Worm (Caenorhabditis elegans) whole organism, L4 larva: ENCODE measurements around the gene Y73F8A.36.

Experiments used
- F10B5.3 ChIP-seq: sonication (generic microtip); optimal IDR thresholded peaks from 2 replicates; lab custom pipeline; 2016; ENCODE audit warnings: mild to moderate bottlenecking, missing genetic modification characterization, missing compliant biosample characterization
- F26F4.8 ChIP-seq: fragments of 200-800 bp; sonication (Bioruptor generic); conservative IDR thresholded peaks from 2 replicates; pipeline ENCODE4 v1.3.6; 2022; ENCODE audit warnings: missing genetic modification characterization, missing compliant biosample characterization
- F49E8.2 ChIP-seq: sonication (generic microtip); optimal IDR thresholded peaks from 2 replicates; lab custom pipeline; 2016; ENCODE audit warnings: missing compliant biosample characterization, mild to moderate bottlenecking, missing genetic modification characterization, borderline replicate concordance
- aha-1 ChIP-seq: fragments of 150-350 bp; peaks from one replicate; lab custom pipeline; 2014; ENCODE audit warnings: missing biosample characterization, missing genetic modification characterization
- attf-4 ChIP-seq: sonication (generic microtip); optimal IDR thresholded peaks from 3 replicates; lab custom pipeline; 2017; ENCODE audit warnings: missing biosample characterization, missing genetic modification characterization
- ceh-62 ChIP-seq: sonication (generic microtip); optimal IDR thresholded peaks from 2 replicates; lab custom pipeline; 2017; ENCODE audit warnings: missing biosample characterization, missing genetic modification characterization
- ceh-82 ChIP-seq: sonication (generic microtip); optimal IDR thresholded peaks from 2 replicates; lab custom pipeline; 2017; ENCODE audit warnings: missing biosample characterization, missing genetic modification characterization
- daf-12 ChIP-seq: fragments of 150-350 bp; optimal IDR thresholded peaks from 2 replicates; lab custom pipeline; 2014; ENCODE audit warnings: missing biosample characterization, missing genetic modification reagents, missing genetic modification characterization
- daf-8 ChIP-seq: fragments of 200-800 bp; sonication (Bioruptor generic); IDR thresholded peaks from 2 replicates; pipeline ENCODE4 v1.3.6; 2022; ENCODE audit warnings: missing genetic modification characterization, missing compliant biosample characterization
- dmd-6 ChIP-seq: fragments of 200-800 bp; sonication (Bioruptor generic); IDR thresholded peaks from 2 replicates; pipeline ENCODE4 v1.3.6; 2022; ENCODE audit warnings: missing genetic modification reagents, missing genetic modification characterization, missing compliant biosample characterization
- dmd-9 ChIP-seq: fragments of 200-800 bp; sonication (Bioruptor generic); IDR thresholded peaks from 2 replicates; pipeline ENCODE4 v1.3.6; 2022; ENCODE audit warnings: missing genetic modification reagents, missing genetic modification characterization, missing compliant biosample characterization
- dpl-1 ChIP-seq: fragments of 150-350 bp; optimal IDR thresholded peaks from 2 replicates; lab custom pipeline; 2014; ENCODE audit warnings: missing biosample characterization, missing genetic modification reagents, missing genetic modification characterization
- dve-1 ChIP-seq: sonication (generic microtip); optimal IDR thresholded peaks from 2 replicates; lab custom pipeline; 2017; ENCODE audit warnings: antibody characterized with exemption, mild to moderate bottlenecking, missing genetic modification characterization, missing compliant biosample characterization; ENCODE audit not compliant: insufficient read depth
- fkh-10 ChIP-seq: fragments of 150-350 bp; optimal IDR thresholded peaks from 2 replicates; lab custom pipeline; 2014; ENCODE audit warnings: missing biosample characterization, missing genetic modification reagents, missing genetic modification characterization
- jun-1 ChIP-seq: fragments of 150-350 bp; optimal IDR thresholded peaks from 2 replicates; lab custom pipeline; 2014; ENCODE audit warnings: missing biosample characterization, missing genetic modification reagents, missing genetic modification characterization
- lin-1 ChIP-seq: fragments of 200-800 bp; sonication (Bioruptor generic); IDR thresholded peaks from 2 replicates; pipeline ENCODE4 v1.3.6; 2022; ENCODE audit warnings: missing genetic modification reagents, missing genetic modification characterization, missing compliant biosample characterization
- lin-38 ChIP-seq: fragments of 200-800 bp; sonication (Bioruptor generic); IDR thresholded peaks from 2 replicates; pipeline ENCODE4 v1.3.6; 2022; ENCODE audit warnings: missing genetic modification reagents, missing genetic modification characterization, missing compliant biosample characterization
- lin-39 ChIP-seq: fragments of 150-350 bp; optimal IDR thresholded peaks from 2 replicates; lab custom pipeline; 2014; ENCODE audit warnings: missing biosample characterization, missing genetic modification reagents, missing genetic modification characterization
- lir-3 ChIP-seq: sonication (generic microtip); optimal IDR thresholded peaks from 2 replicates; lab custom pipeline; 2016; ENCODE audit warnings: mild to moderate bottlenecking, missing genetic modification characterization, missing compliant biosample characterization
- mes-2 ChIP-seq: sonication (generic microtip); optimal IDR thresholded peaks from 2 replicates; lab custom pipeline; 2016; ENCODE audit warnings: missing genotype, mild to moderate bottlenecking, missing genetic modification characterization, missing compliant biosample characterization; ENCODE audit not compliant: poor library complexity, severe bottlenecking
- mxl-2 ChIP-seq: fragments of 200-800 bp; sonication (Bioruptor generic); conservative IDR thresholded peaks from 2 replicates; pipeline ENCODE4 v1.3.6; 2022; ENCODE audit warnings: missing genetic modification reagents, missing genetic modification characterization, missing compliant biosample characterization
- nhr-10 ChIP-seq: fragments of 150-350 bp; optimal IDR thresholded peaks from 2 replicates; lab custom pipeline; 2014; ENCODE audit warnings: missing biosample characterization, missing genetic modification characterization
- nhr-102 ChIP-seq: sonication (generic microtip); optimal IDR thresholded peaks from 2 replicates; lab custom pipeline; 2016; ENCODE audit warnings: mild to moderate bottlenecking, missing genetic modification characterization, moderate library complexity, missing compliant biosample characterization
- nhr-237 ChIP-seq: sonication (generic microtip); optimal IDR thresholded peaks from 2 replicates; lab custom pipeline; 2017; ENCODE audit warnings: missing biosample characterization, missing genetic modification characterization
- nhr-48 ChIP-seq: sonication (generic microtip); optimal IDR thresholded peaks from 2 replicates; lab custom pipeline; 2016; ENCODE audit warnings: mild to moderate bottlenecking, missing genetic modification characterization, missing compliant biosample characterization
- rbr-2 ChIP-seq: sonication (generic microtip); optimal IDR thresholded peaks from 2 replicates; lab custom pipeline; 2016; ENCODE audit warnings: missing genotype, missing genetic modification characterization, missing compliant biosample characterization
- set-16 ChIP-seq: fragments of 200-800 bp; sonication (Bioruptor generic); IDR thresholded peaks from 2 replicates; pipeline ENCODE4 v1.3.6; 2022; ENCODE audit warnings: missing genetic modification reagents, missing genetic modification characterization, missing compliant biosample characterization
- skn-1 ChIP-seq: fragments of 150-350 bp; optimal IDR thresholded peaks from 2 replicates; lab custom pipeline; 2014; ENCODE audit warnings: missing biosample characterization, missing genetic modification characterization
- snpc-1.2 ChIP-seq: fragments of 200-800 bp; sonication (Bioruptor generic); IDR thresholded peaks from 2 replicates; pipeline ENCODE4 v1.3.6; 2022; ENCODE audit warnings: missing genetic modification reagents, missing genetic modification characterization, missing compliant biosample characterization
- unc-39 ChIP-seq: sonication (generic microtip); optimal IDR thresholded peaks from 2 replicates; lab custom pipeline; 2017; ENCODE audit warnings: missing biosample characterization, missing genetic modification characterization
- zag-1 ChIP-seq: fragments of 150-350 bp; optimal IDR thresholded peaks from 2 replicates; lab custom pipeline; 2014; ENCODE audit warnings: missing biosample characterization, missing genetic modification characterization
- zfp-2 ChIP-seq: sonication (generic microtip); optimal IDR thresholded peaks from 2 replicates; lab custom pipeline; 2016; ENCODE audit warnings: mild to moderate bottlenecking, missing genetic modification characterization, missing compliant biosample characterization
- zfp-3 ChIP-seq: fragments of 200-800 bp; sonication (Bioruptor generic); conservative IDR thresholded peaks from 2 replicates; pipeline ENCODE4 v1.3.6; 2022; ENCODE audit warnings: missing genetic modification reagents, missing genetic modification characterization, missing compliant biosample characterization

Gene Y73F8A.36

ce11 chrIV:15245655-15246054 is at the start of gene Y73F8A.36:
TSS of gene Y73F8A.36 (plus strand) at chrIV:15245955.
- no peak for TF ChIP-seq dmd-6 (GFP tag; lab: Robert Waterston, UW)
- no peak for TF ChIP-seq lin-1
- TF ChIP-seq mes-2 (tag; lab: Kevin White, UChicago), result no peak
- no peak for TF ChIP-seq attf-4 (tag; lab: Kevin White, UChicago)
- TF ChIP-seq F49E8.2 (tag; lab: Kevin White, UChicago), result no peak
- no peak for TF ChIP-seq F26F4.8 (GFP tag; lab: Robert Waterston, UW)
- no peak for TF ChIP-seq daf-8 (GFP tag; lab: Robert Waterston, UW)
- TF ChIP-seq lir-3 (tag; lab: Kevin White, UChicago), result no peak
- no peak for TF ChIP-seq zfp-2 (tag; lab: Kevin White, UChicago)
- no peak for TF ChIP-seq aha-1
- TF ChIP-seq zag-1 (tag; lab: Kevin White, UChicago), result no peak
- TF ChIP-seq dve-1 (tag; lab: Kevin White, UChicago), result no peak
- no peak for TF ChIP-seq F10B5.3 (tag; lab: Kevin White, UChicago)
- TF ChIP-seq nhr-237, result no peak
- no peak for TF ChIP-seq rbr-2 (tag; lab: Kevin White, UChicago)
- no peak for TF ChIP-seq daf-12 (tag; lab: Kevin White, UChicago)
- no peak for TF ChIP-seq lin-38 (GFP tag; lab: Robert Waterston, UW)
- TF ChIP-seq skn-1 (tag; lab: Kevin White, UChicago), result no peak
- TF ChIP-seq nhr-48 (tag; lab: Kevin White, UChicago), result no peak
- TF ChIP-seq nhr-102 (tag; lab: Kevin White, UChicago), result no peak

DNA sequence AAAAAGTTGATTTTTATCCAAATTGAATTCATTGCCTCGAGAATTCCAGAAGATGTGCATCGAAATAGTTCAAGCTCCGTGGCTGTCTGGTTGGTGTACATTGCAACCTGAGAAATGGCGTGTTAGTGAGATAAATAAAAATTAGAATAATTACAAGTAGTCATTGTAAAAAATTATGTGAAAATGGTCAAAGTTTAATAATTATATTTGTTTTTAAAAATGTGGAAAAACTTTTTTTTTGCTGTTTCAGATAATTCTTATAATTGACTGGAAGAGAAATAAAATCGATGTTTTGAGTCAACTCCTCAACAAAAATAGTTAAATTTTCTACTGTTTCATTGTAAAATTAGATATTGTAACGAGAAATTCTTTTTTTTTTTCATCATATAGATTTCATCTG is 42.8 kb upstream of the Y73F8A.36 start, which contains the start of gene sra-30:
Gene sra-30, minus strand, starts transcription at position 101 of the 400 bp plus-strand sequence.
- TF ChIP-seq dmd-9 (GFP tag; lab: Robert Waterston, UW), result no peak
- no peak for TF ChIP-seq unc-39
- no peak for TF ChIP-seq fkh-10 (GFP tag; lab: Kevin White, UChicago)
- TF ChIP-seq set-16, result no peak
- no peak for TF ChIP-seq zfp-3 (GFP tag; lab: Robert Waterston, UW)
- TF ChIP-seq dve-1 (tag; lab: Kevin White, UChicago), result no peak
- no peak for TF ChIP-seq nhr-10 (tag; lab: Kevin White, UChicago)

DNA sequence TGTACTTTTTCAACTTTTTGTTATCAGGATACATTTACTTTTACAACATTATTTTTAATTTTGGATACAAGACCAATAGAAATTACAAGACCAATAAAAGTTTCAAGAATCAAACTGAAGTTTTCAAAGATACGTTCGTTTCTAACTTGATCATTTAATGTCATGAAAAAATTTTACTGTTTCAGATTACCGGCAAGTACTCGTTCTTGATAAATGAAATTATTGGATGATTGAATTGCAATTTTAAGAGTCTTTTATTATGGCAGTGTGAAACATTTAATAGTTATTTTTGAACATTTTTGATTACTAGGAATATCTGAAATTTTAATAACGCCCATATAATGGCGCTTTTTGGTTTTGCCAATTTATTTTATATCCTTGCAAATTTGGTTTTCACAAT is 39.1 kb upstream of the Y73F8A.36 start:
- TF ChIP-seq snpc-1.2 (GFP tag; lab: Robert Waterston, UW), result peak; percentile 55
- TF ChIP-seq jun-1 (tag; lab: Kevin White, UChicago), result no peak

- no peak for TF ChIP-seq ceh-62 (tag; lab: Kevin White, UChicago)
- no peak for TF ChIP-seq lin-39 (tag; lab: Kevin White, UChicago)
- no peak for TF ChIP-seq ceh-82 (tag; lab: Kevin White, UChicago)
- no peak for TF ChIP-seq dpl-1 (GFP tag; lab: Kevin White, UChicago)
Observed at ce11 chrIV:15210482-15210881, 35.3 kb upstream of the Y73F8A.36 start.

DNA sequence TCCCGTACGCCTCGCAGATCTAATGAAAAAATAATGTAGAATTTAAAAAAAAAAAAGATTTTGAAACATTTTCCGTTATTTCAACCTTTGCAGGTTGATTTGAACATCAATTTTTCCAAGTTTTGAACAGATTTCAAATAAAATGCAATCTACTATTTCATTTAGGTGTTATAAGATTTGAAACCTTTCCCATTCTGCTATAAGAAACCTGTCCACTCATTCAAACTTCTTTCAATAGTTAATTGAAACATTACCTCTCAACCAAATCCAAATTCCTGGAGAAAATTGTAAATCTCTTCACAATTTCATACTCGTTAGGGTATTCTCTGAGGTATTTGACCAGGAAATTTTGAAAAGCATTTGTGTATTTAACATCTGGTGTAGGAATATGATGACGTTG is 31.1 kb upstream of the Y73F8A.36 start:
- TF ChIP-seq snpc-1.2 (GFP tag; lab: Robert Waterston, UW) (peak; percentile 50; the same call in 1 of the 2 replicates), mxl-2 (GFP tag; lab: Robert Waterston, UW) (no peak), nhr-10 (tag; lab: Kevin White, UChicago) (no peak)
- TF ChIP-seq, all 104 proteins: peak for 1
